Fruit fly (Drosophila melanogaster) whole organism, embryonic: Measurements from ENCODE around the gene Cyp313a3.

Experiments used
- Aef1 ChIP-seq: fragments of 200-800 bp; sonication (Bioruptor generic); IDR thresholded peaks from 3 replicates; pipeline ENCODE4 v1.3.6; 2022; ENCODE audit warnings: missing biosample characterization, missing genetic modification characterization
- B-H1 ChIP-seq: fragments of 200-800 bp; sonication (Bioruptor generic); IDR thresholded peaks from 3 replicates; pipeline ENCODE4 v1.3.6; 2022; ENCODE audit warnings: missing biosample characterization, missing genetic modification characterization
- CG10366 ChIP-seq: fragments of 200-800 bp; sonication (Bioruptor generic); IDR thresholded peaks from 2 replicates; pipeline ENCODE4 v1.3.6; 2022; ENCODE audit warnings: missing biosample characterization, missing genetic modification characterization
- CG12104 ChIP-seq: fragments of 200-800 bp; sonication (Bioruptor generic); optimal IDR thresholded peaks from 3 replicates; lab custom pipeline; 2016; ENCODE audit warnings: missing biosample characterization, missing genetic modification characterization
- CG13424 ChIP-seq: fragments of 200-800 bp; sonication (Bioruptor generic); optimal IDR thresholded peaks from 2 replicates; lab custom pipeline; 2019; ENCODE audit warnings: missing biosample characterization, mild to moderate bottlenecking, missing genetic modification characterization, moderate library complexity
- CG13894 ChIP-seq: fragments of 200-800 bp; sonication (Bioruptor generic); optimal IDR thresholded peaks from 3 replicates; lab custom pipeline; 2018; ENCODE audit warnings: missing biosample characterization, mild to moderate bottlenecking, missing genetic modification characterization, moderate library complexity
- CG15011 ChIP-seq: fragments of 200-800 bp; sonication (Bioruptor generic); optimal IDR thresholded peaks from 3 replicates; lab custom pipeline; 2018; ENCODE audit warnings: missing biosample characterization, mild to moderate bottlenecking, missing genetic modification characterization
- CG16863 ChIP-seq: fragments of 200-800 bp; sonication (Bioruptor generic); optimal IDR thresholded peaks from 3 replicates; lab custom pipeline; 2016; ENCODE audit warnings: missing biosample characterization, missing genetic modification characterization
- CG17186 ChIP-seq: fragments of 200-800 bp; sonication (Bioruptor generic); optimal IDR thresholded peaks from 3 replicates; lab custom pipeline; 2017; ENCODE audit warnings: missing biosample characterization, missing genetic modification reagents, missing genetic modification characterization
- CG17359 ChIP-seq: fragments of 200-800 bp; sonication (Bioruptor generic); optimal IDR thresholded peaks from 3 replicates; lab custom pipeline; 2018; ENCODE audit warnings: missing biosample characterization, mild to moderate bottlenecking, missing genetic modification characterization, moderate library complexity
- CG18599 ChIP-seq: fragments of 200-800 bp; sonication (Bioruptor generic); optimal IDR thresholded peaks from 3 replicates; lab custom pipeline; 2017; ENCODE audit warnings: missing biosample characterization, missing genetic modification characterization, mild to moderate bottlenecking, moderate library complexity, missing genetic modification reagents
- CG30020 ChIP-seq: fragments of 200-800 bp; optimal IDR thresholded peaks from 2 replicates; lab custom pipeline; 2019; ENCODE audit warnings: missing biosample characterization, mild to moderate bottlenecking, missing genetic modification characterization, moderate library complexity
- CG3065 ChIP-seq: fragments of 200-800 bp; sonication (Bioruptor generic); optimal IDR thresholded peaks from 2 replicates; lab custom pipeline; 2016; ENCODE audit warnings: missing biosample characterization, missing genetic modification characterization
- CG31388 ChIP-seq: fragments of 200-800 bp; sonication (Bioruptor generic); optimal IDR thresholded peaks from 2 replicates; lab custom pipeline; 2016; ENCODE audit warnings: missing biosample characterization, missing genetic modification characterization
- CG3281 ChIP-seq: fragments of 200-800 bp; sonication (Bioruptor generic); optimal IDR thresholded peaks from 3 replicates; lab custom pipeline; 2017; ENCODE audit warnings: missing biosample characterization, mild to moderate bottlenecking, missing genetic modification characterization
- CG6683 ChIP-seq: fragments of 200-800 bp; sonication (Bioruptor generic); optimal IDR thresholded peaks from 2 replicates; lab custom pipeline; 2017; ENCODE audit warnings: missing biosample characterization, mild to moderate bottlenecking, missing genetic modification characterization, missing genetic modification reagents
- CG7556 ChIP-seq: fragments of 200-800 bp; sonication (Bioruptor generic); optimal IDR thresholded peaks from 2 replicates; lab custom pipeline; 2017; ENCODE audit warnings: missing biosample characterization, mild to moderate bottlenecking, missing genetic modification characterization
- CG7987 ChIP-seq: fragments of 200-800 bp; sonication (Bioruptor generic); optimal IDR thresholded peaks from 2 replicates; lab custom pipeline; 2018; ENCODE audit warnings: missing biosample characterization, mild to moderate bottlenecking, missing genetic modification characterization, moderate library complexity
- CG9215 ChIP-seq: fragments of 200-800 bp; sonication (Bioruptor generic); IDR thresholded peaks from 2 replicates; pipeline ENCODE4 v1.3.6; 2022; ENCODE audit warnings: missing biosample characterization, missing genetic modification characterization
- CG9437 ChIP-seq: fragments of 200-800 bp; sonication (Bioruptor generic); optimal IDR thresholded peaks from 2 replicates; lab custom pipeline; 2018; ENCODE audit warnings: missing biosample characterization, mild to moderate bottlenecking, missing genetic modification characterization
- Dbx ChIP-seq: fragments of 200-800 bp; sonication (Bioruptor generic); IDR thresholded peaks from 3 replicates; pipeline ENCODE4 v1.3.6; 2022; ENCODE audit warnings: missing biosample characterization, missing genetic modification characterization
- Dfd ChIP-seq, 2 experiments: fragments of >200 bp; optimal IDR thresholded peaks; 2 replicates each; lab custom pipeline; 2017; ENCODE audit warnings: missing biosample characterization in 2 of 2, missing genetic modification characterization in 2 of 2
- Dll ChIP-seq: fragments of 200-800 bp; sonication (Bioruptor generic); IDR thresholded peaks from 4 replicates; pipeline ENCODE4 v1.3.6; 2022; ENCODE audit warnings: missing biosample characterization, missing genetic modification characterization; ENCODE audit not compliant: partially characterized antibody
- Drgx ChIP-seq: fragments of 200-800 bp; sonication (Bioruptor generic); IDR thresholded peaks from 2 replicates; pipeline ENCODE4 v1.3.6; 2022; ENCODE audit warnings: missing biosample characterization, missing genetic modification characterization
- Ets65A ChIP-seq: fragments of 200-800 bp; sonication (Bioruptor generic); peaks from one replicate; lab custom pipeline; 2016; ENCODE audit warnings: missing biosample characterization, missing genetic modification characterization
- H2.0 ChIP-seq: fragments of 200-800 bp; sonication (Bioruptor generic); IDR thresholded peaks from 2 replicates; pipeline ENCODE4 v1.3.6; 2022; ENCODE audit warnings: missing biosample characterization, missing genetic modification characterization
- Hr39 ChIP-seq: fragments of >200 bp; optimal IDR thresholded peaks from 2 replicates; lab custom pipeline; 2017
- Max ChIP-seq: fragments of 200-800 bp; sonication (Bioruptor generic); optimal IDR thresholded peaks from 2 replicates; lab custom pipeline; 2016; ENCODE audit warnings: missing biosample characterization, mild to moderate bottlenecking, missing genetic modification characterization
- Rfx ChIP-seq: fragments of 200-800 bp; sonication (Bioruptor generic); IDR thresholded peaks from 2 replicates; pipeline ENCODE4 v1.3.6; 2022; ENCODE audit warnings: missing biosample characterization, missing genetic modification characterization
- Sox102F ChIP-seq: fragments of 200-800 bp; sonication (Bioruptor generic); optimal IDR thresholded peaks from 2 replicates; lab custom pipeline; 2018; ENCODE audit warnings: missing biosample characterization, mild to moderate bottlenecking, missing genetic modification characterization, moderate library complexity
- Sry-β ChIP-seq: fragments of 200-800 bp; sonication (Bioruptor generic); optimal IDR thresholded peaks from 2 replicates; lab custom pipeline; 2018; ENCODE audit warnings: missing biosample characterization, mild to moderate bottlenecking, missing genetic modification characterization, moderate library complexity
- Taf1 ChIP-seq: fragments of 200-800 bp; sonication (Bioruptor generic); IDR thresholded peaks from 2 replicates; pipeline ENCODE4 v1.3.6; 2022; ENCODE audit warnings: missing biosample characterization, missing genetic modification characterization
- ac ChIP-seq: fragments of 200-800 bp; sonication (Bioruptor generic); optimal IDR thresholded peaks from 3 replicates; lab custom pipeline; 2017; ENCODE audit warnings: missing biosample characterization, mild to moderate bottlenecking, missing genetic modification characterization
- aop ChIP-seq: fragments of 200-800 bp; sonication (Bioruptor generic); IDR thresholded peaks from 2 replicates; pipeline ENCODE4 v1.3.6; 2022; ENCODE audit warnings: missing biosample characterization, missing genetic modification characterization
- ase ChIP-seq: fragments of 200-800 bp; sonication (Bioruptor generic); IDR thresholded peaks from 3 replicates; pipeline ENCODE4 v1.3.6; 2022; ENCODE audit warnings: missing biosample characterization, missing genetic modification characterization
- bowl ChIP-seq: fragments of 200-800 bp; sonication (Bioruptor generic); IDR thresholded peaks from 2 replicates; pipeline ENCODE4 v1.3.6; 2022; ENCODE audit warnings: missing biosample characterization, missing genetic modification characterization
- crol ChIP-seq: fragments of 200-800 bp; sonication (Bioruptor generic); IDR thresholded peaks from 2 replicates; pipeline ENCODE4 v1.3.6; 2022; ENCODE audit warnings: missing biosample characterization, missing genetic modification characterization
- da ChIP-seq: fragments of 200-800 bp; sonication (Bioruptor generic); optimal IDR thresholded peaks from 2 replicates; lab custom pipeline; 2016; ENCODE audit warnings: missing biosample characterization, missing genetic modification characterization
- dm ChIP-seq: fragments of 200-800 bp; sonication (Bioruptor generic); optimal IDR thresholded peaks from 3 replicates; lab custom pipeline; 2016; ENCODE audit warnings: missing biosample characterization, missing genetic modification characterization
- en ChIP-seq: fragments of 200-800 bp; sonication (Bioruptor generic); optimal IDR thresholded peaks from 2 replicates; lab custom pipeline; 2016; ENCODE audit warnings: missing biosample characterization, missing genetic modification characterization
- gsb ChIP-seq: fragments of 200-800 bp; sonication (Bioruptor generic); IDR thresholded peaks from 2 replicates; pipeline ENCODE4 v1.3.6; 2022; ENCODE audit warnings: missing biosample characterization, missing genetic modification characterization
- gt ChIP-seq: fragments of 200-800 bp; sonication (Bioruptor generic); IDR thresholded peaks from 2 replicates; pipeline ENCODE4 v1.3.6; 2022; ENCODE audit warnings: missing biosample characterization, missing genetic modification characterization
- ken ChIP-seq: fragments of 200-800 bp; sonication (Bioruptor generic); IDR thresholded peaks from 3 replicates; pipeline ENCODE4 v1.3.6; 2022; ENCODE audit warnings: missing biosample characterization, missing genetic modification characterization
- knrl ChIP-seq: fragments of 200-800 bp; sonication (Bioruptor generic); IDR thresholded peaks from 3 replicates; pipeline ENCODE4 v1.3.6; 2022; ENCODE audit warnings: missing biosample characterization, missing genetic modification characterization; ENCODE audit not compliant: partially characterized antibody
- nau ChIP-seq: fragments of 200-800 bp; sonication (Bioruptor generic); optimal IDR thresholded peaks from 3 replicates; lab custom pipeline; 2017; ENCODE audit warnings: missing biosample characterization, mild to moderate bottlenecking, missing genetic modification characterization, missing genetic modification reagents
- sima ChIP-seq: fragments of 200-800 bp; sonication (Bioruptor generic); optimal IDR thresholded peaks from 2 replicates; lab custom pipeline; 2016; ENCODE audit warnings: missing biosample characterization, missing genetic modification characterization
- tgo ChIP-seq: fragments of 200-800 bp; sonication (Bioruptor generic); IDR thresholded peaks from 3 replicates; pipeline ENCODE4 v1.3.6; 2022; ENCODE audit warnings: missing biosample characterization, missing genetic modification characterization
- trh ChIP-seq: fragments of 200-800 bp; sonication (Bioruptor generic); optimal IDR thresholded peaks from 2 replicates; lab custom pipeline; 2016; ENCODE audit warnings: missing biosample characterization, missing genetic modification characterization
- vnd ChIP-seq: fragments of 200-800 bp; sonication (Bioruptor generic); IDR thresholded peaks from 3 replicates; pipeline ENCODE4 v1.3.6; 2022; ENCODE audit warnings: missing biosample characterization, missing genetic modification characterization; ENCODE audit not compliant: partially characterized antibody
- zen ChIP-seq: fragments of 200-800 bp; sonication (Bioruptor generic); optimal IDR thresholded peaks from 3 replicates; lab custom pipeline; 2018; ENCODE audit warnings: missing biosample characterization, mild to moderate bottlenecking, missing genetic modification characterization, moderate library complexity
- zf30C ChIP-seq: fragments of 200-800 bp; sonication (Bioruptor generic); optimal IDR thresholded peaks from 3 replicates; lab custom pipeline; 2018; ENCODE audit warnings: missing biosample characterization, mild to moderate bottlenecking, missing genetic modification characterization

Cyp313a3 gene

DNA sequence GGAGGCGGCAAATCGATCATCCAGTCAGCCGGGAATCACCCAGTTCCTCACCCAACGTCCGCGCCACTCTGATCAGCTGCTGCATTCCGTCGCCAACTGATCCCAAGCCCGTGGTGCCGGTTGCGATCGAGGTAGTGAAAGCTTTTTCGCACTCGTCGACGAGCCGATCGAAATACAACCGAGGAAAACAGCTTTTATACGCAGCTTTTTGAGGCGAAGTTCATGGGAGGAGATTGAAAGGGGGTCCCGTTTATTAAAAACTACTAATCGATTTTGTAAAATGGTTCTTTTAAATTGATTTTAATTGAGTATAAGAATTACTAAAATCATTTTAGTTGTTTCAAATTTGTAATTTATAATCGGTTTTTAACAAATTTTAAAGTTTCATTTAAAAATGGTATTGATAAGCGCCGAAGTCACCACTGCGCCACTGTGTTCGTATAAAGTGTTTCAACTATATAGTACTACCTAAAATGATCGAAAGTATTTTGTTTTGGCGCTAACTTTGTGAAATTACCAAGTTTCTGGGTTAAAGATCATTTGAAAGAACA is 17.6 kb downstream of the Cyp313a3 start, which contains the start of gene CG4860 (continued):
- peak; percentile 80 for TF ChIP-seq Max (GFP tag; lab: Kevin White, UChicago)
- TF ChIP-seq CG6683, result no peak
- TF ChIP-seq Ets65A (GFP tag; lab: Kevin White, UChicago), result peak; percentile 98
- TF ChIP-seq CG7556 (GFP tag; lab: Kevin White, UChicago), result peak; percentile 91
- TF ChIP-seq CG7987, result peak; percentile 62
- peak; percentile 71; the same call in 1 of the 2 replicates for TF ChIP-seq Taf1 (GFP tag; lab: Robert Waterston, UW)
- TF ChIP-seq zen, result peak; percentile 26
- TF ChIP-seq Dll (GFP tag; lab: Robert Waterston, UW), result no peak
- peak; percentile 87 for TF ChIP-seq ken (GFP tag; lab: Robert Waterston, UW)
- peak; percentile 88 for TF ChIP-seq Dbx (GFP tag; lab: Robert Waterston, UW)
- TF ChIP-seq sima (GFP tag; lab: Kevin White, UChicago), result peak; percentile 1
- no peak for TF ChIP-seq Dfd (GFP tag; optimal IDR thresholded peaks at IDR 0.05; lab: Kevin White, UChicago)
- peak; percentile 72 for TF ChIP-seq en (GFP tag; lab: Kevin White, UChicago)
- TF ChIP-seq crol (GFP tag; lab: Robert Waterston, UW), result no peak
- TF ChIP-seq CG17359 (tag; lab: Kevin White, UChicago), result peak; percentile 83
- peak; percentile 89 for TF ChIP-seq CG10366 (GFP tag; lab: Robert Waterston, UW)
- no peak for TF ChIP-seq Sry-β (GFP tag; lab: Kevin White, UChicago)
- TF ChIP-seq vnd, result no peak
- peak; percentile 24; the same call in 1 of the 2 replicates for TF ChIP-seq bowl (GFP tag; lab: Robert Waterston, UW)
- no peak for TF ChIP-seq knrl (GFP tag; lab: Robert Waterston, UW)
- TF ChIP-seq CG3281 (GFP tag; lab: Kevin White, UChicago), result peak; percentile 89
- TF ChIP-seq CG30020 (tag; lab: Kevin White, UChicago), result no peak
- TF ChIP-seq CG16863, result peak; percentile 84
- peak; percentile 42 for TF ChIP-seq da (GFP tag; lab: Kevin White, UChicago)
- TF ChIP-seq Sox102F (GFP tag; lab: Kevin White, UChicago), result peak; percentile 92
- TF ChIP-seq B-H1 (GFP tag; lab: Robert Waterston, UW), result peak; percentile 80
- peak; percentile 89 for TF ChIP-seq CG18599 (GFP tag; lab: Kevin White, UChicago)
- TF ChIP-seq Hr39, result no peak
- peak; percentile 88 for TF ChIP-seq Drgx (GFP tag; lab: Robert Waterston, UW)
- TF ChIP-seq CG3065 (GFP tag; lab: Kevin White, UChicago), result peak; percentile 66
- TF ChIP-seq CG12104, result peak; percentile 66
- TF ChIP-seq CG9437 (GFP tag; lab: Kevin White, UChicago), result peak; percentile 62
- no peak for TF ChIP-seq ac (GFP tag; lab: Kevin White, UChicago)
- TF ChIP-seq zf30C (GFP tag; lab: Kevin White, UChicago), result no peak
- peak; percentile 77 for TF ChIP-seq CG13894 (tag; lab: Kevin White, UChicago)
- TF ChIP-seq nau (GFP tag; lab: Kevin White, UChicago), result no peak
- peak; percentile 84 for TF ChIP-seq CG9215 (GFP tag; lab: Robert Waterston, UW)
- TF ChIP-seq CG15011 (GFP tag; lab: Kevin White, UChicago), result peak; percentile 63
- TF ChIP-seq aop, result 0 out of 2 replicates have a peak, but pooled peaks have one; percentile 56
- TF ChIP-seq Aef1 (GFP tag; lab: Robert Waterston, UW), result peak; percentile 82
- peak; percentile 36 for TF ChIP-seq trh (GFP tag; lab: Kevin White, UChicago)
- peak; percentile 89 for TF ChIP-seq tgo (GFP tag; lab: Robert Waterston, UW)
- peak; percentile 78; the same call in 1 of the 2 replicates for TF ChIP-seq gsb (GFP tag; lab: Robert Waterston, UW)
- peak; percentile 81 for TF ChIP-seq H2.0 (GFP tag; lab: Robert Waterston, UW)
- TF ChIP-seq CG13424 (tag; lab: Kevin White, UChicago), result peak; percentile 93
- TF ChIP-seq ase (GFP tag; lab: Robert Waterston, UW), result peak; percentile 86; the same call in 2 of the 3 replicates
- TF ChIP-seq CG31388 (GFP tag; lab: Kevin White, UChicago), result peak; percentile 57
- TF ChIP-seq Rfx (GFP tag; lab: Robert Waterston, UW), result peak; percentile 94
- TF ChIP-seq gt, result 0 out of 2 replicates have a peak, but pooled peaks have one; percentile 14
- TF ChIP-seq dm (GFP tag; lab: Kevin White, UChicago), result peak; percentile 65
- TF ChIP-seq CG17186, result no peak
